Worm (Caenorhabditis elegans) whole organism, late embryonic: ENCODE measurements around the gene F13B12.4.

ENCODE experiments used
- C08G9.2 ChIP-seq: sonication (generic microtip); optimal IDR thresholded peaks from 2 replicates; lab custom pipeline; 2016; ENCODE audit warnings: mild to moderate bottlenecking, missing genetic modification characterization, moderate library complexity, missing compliant biosample characterization
- C38D4.7 ChIP-seq: fragments of 200-800 bp; sonication (Bioruptor generic); optimal IDR thresholded peaks from 2 replicates; lab custom pipeline; 2018; ENCODE audit warnings: mild to moderate bottlenecking, missing genetic modification characterization, moderate library complexity, missing compliant biosample characterization
- K02D7.2 ChIP-seq: sonication (generic microtip); optimal IDR thresholded peaks from 2 replicates; lab custom pipeline; 2017; ENCODE audit warnings: mild to moderate bottlenecking, missing genetic modification characterization, missing compliant biosample characterization
- ama-1 ChIP-seq: fragments of 150-350 bp; optimal IDR thresholded peaks from 2 replicates; lab custom pipeline; 2014
- ceh-19 ChIP-seq: fragments of 200-800 bp; sonication (Bioruptor generic); optimal IDR thresholded peaks from 2 replicates; lab custom pipeline; 2018; ENCODE audit warnings: mild to moderate bottlenecking, missing genetic modification characterization, missing compliant biosample characterization
- ceh-2 ChIP-seq: sonication (generic microtip); optimal IDR thresholded peaks from 2 replicates; lab custom pipeline; 2016; ENCODE audit warnings: missing genotype, missing genetic modification characterization, missing compliant biosample characterization
- ceh-22 ChIP-seq: sonication (generic microtip); optimal IDR thresholded peaks from 2 replicates; lab custom pipeline; 2017; ENCODE audit warnings: missing biosample characterization, missing genetic modification characterization
- ceh-24 ChIP-seq: sonication (generic microtip); optimal IDR thresholded peaks from 2 replicates; lab custom pipeline; 2016; ENCODE audit warnings: mild to moderate bottlenecking, missing genetic modification characterization, missing compliant biosample characterization
- ceh-45 ChIP-seq: fragments of 200-800 bp; sonication (Bioruptor generic); IDR thresholded peaks from 2 replicates; pipeline ENCODE4 v1.3.6; 2022; ENCODE audit warnings: missing genetic modification reagents, missing genetic modification characterization, missing compliant biosample characterization
- ceh-48 ChIP-seq: sonication (generic microtip); optimal IDR thresholded peaks from 2 replicates; lab custom pipeline; 2016; ENCODE audit warnings: missing genetic modification characterization, inconsistent platforms, missing compliant biosample characterization
- ceh-6 ChIP-seq: fragments of 200-800 bp; sonication (Bioruptor generic); optimal IDR thresholded peaks from 2 replicates; lab custom pipeline; 2018; ENCODE audit warnings: mild to moderate bottlenecking, missing genetic modification characterization, missing compliant biosample characterization
- ceh-9 ChIP-seq: sonication (generic microtip); optimal IDR thresholded peaks from 2 replicates; lab custom pipeline; 2016; ENCODE audit warnings: mild to moderate bottlenecking, missing genetic modification characterization, inconsistent platforms, missing compliant biosample characterization
- che-1 ChIP-seq: sonication (generic microtip); optimal IDR thresholded peaks from 2 replicates; lab custom pipeline; 2016; ENCODE audit warnings: mild to moderate bottlenecking, missing genetic modification characterization, missing compliant biosample characterization
- elt-2 ChIP-seq: sonication (generic microtip); optimal IDR thresholded peaks from 2 replicates; lab custom pipeline; 2016; ENCODE audit warnings: missing genetic modification reagents, missing genetic modification characterization, missing compliant biosample characterization
- ets-4 ChIP-seq: sonication (generic microtip); optimal IDR thresholded peaks from 2 replicates; lab custom pipeline; 2016; ENCODE audit warnings: missing genetic modification characterization, missing compliant biosample characterization
- fax-1 ChIP-seq: sonication (generic microtip); optimal IDR thresholded peaks from 2 replicates; lab custom pipeline; 2016; ENCODE audit warnings: missing genotype, missing genetic modification characterization, missing compliant biosample characterization
- fkh-10 ChIP-seq: fragments of 150-350 bp; optimal IDR thresholded peaks from 2 replicates; lab custom pipeline; 2014; ENCODE audit warnings: missing biosample characterization, missing genetic modification reagents, missing genetic modification characterization
- gmeb-2 ChIP-seq: sonication (generic microtip); optimal IDR thresholded peaks from 2 replicates; lab custom pipeline; 2016; ENCODE audit warnings: missing genetic modification characterization, inconsistent platforms, missing compliant biosample characterization
- hlh-13 ChIP-seq: fragments of 200-800 bp; sonication (Bioruptor generic); optimal IDR thresholded peaks from 2 replicates; lab custom pipeline; 2018; ENCODE audit warnings: mild to moderate bottlenecking, missing genetic modification characterization, missing compliant biosample characterization
- hlh-6 ChIP-seq: sonication (generic microtip); optimal IDR thresholded peaks from 2 replicates; lab custom pipeline; 2016; ENCODE audit warnings: missing genotype, missing genetic modification characterization, missing compliant biosample characterization
- lim-6 ChIP-seq: sonication (generic microtip); optimal IDR thresholded peaks from 2 replicates; lab custom pipeline; 2016; ENCODE audit warnings: missing genetic modification characterization, missing compliant biosample characterization
- lin-11 ChIP-seq: fragments of 200-800 bp; sonication (Bioruptor generic); optimal IDR thresholded peaks from 2 replicates; lab custom pipeline; 2018; ENCODE audit warnings: mild to moderate bottlenecking, missing genetic modification characterization, missing compliant biosample characterization
- madf-2 ChIP-seq: sonication (generic microtip); optimal IDR thresholded peaks from 2 replicates; lab custom pipeline; 2017; ENCODE audit warnings: missing genetic modification characterization, missing compliant biosample characterization
- mec-3 ChIP-seq: sonication (generic microtip); optimal IDR thresholded peaks from 2 replicates; lab custom pipeline; 2016; ENCODE audit warnings: borderline replicate concordance, missing genetic modification characterization, missing compliant biosample characterization
- npax-4 ChIP-seq: sonication (generic microtip); optimal IDR thresholded peaks from 2 replicates; lab custom pipeline; 2016; ENCODE audit warnings: missing genetic modification characterization, missing compliant biosample characterization
- pag-3 ChIP-seq: sonication (generic microtip); optimal IDR thresholded peaks from 2 replicates; lab custom pipeline; 2016; ENCODE audit warnings: missing compliant biosample characterization, missing genetic modification characterization, borderline replicate concordance
- pha-2 ChIP-seq: sonication (generic microtip); optimal IDR thresholded peaks from 2 replicates; lab custom pipeline; 2017; ENCODE audit warnings: mild to moderate bottlenecking, missing genetic modification characterization, missing compliant biosample characterization
- pqm-1 ChIP-seq: sonication (generic microtip); optimal IDR thresholded peaks from 2 replicates; lab custom pipeline; 2016; ENCODE audit warnings: missing genetic modification characterization, missing compliant biosample characterization
- pros-1 ChIP-seq: fragments of 150-350 bp; optimal IDR thresholded peaks from 2 replicates; lab custom pipeline; 2014; ENCODE audit warnings: missing biosample characterization, missing genetic modification reagents, missing genetic modification characterization
- ref-2 ChIP-seq: sonication (generic microtip); optimal IDR thresholded peaks from 2 replicates; lab custom pipeline; 2016; ENCODE audit warnings: missing genetic modification characterization, missing compliant biosample characterization
- rnt-1 ChIP-seq: sonication (generic microtip); optimal IDR thresholded peaks from 2 replicates; lab custom pipeline; 2016; ENCODE audit warnings: missing genetic modification characterization, missing compliant biosample characterization
- sox-4 ChIP-seq: sonication (generic microtip); optimal IDR thresholded peaks from 2 replicates; lab custom pipeline; 2017; ENCODE audit warnings: mild to moderate bottlenecking, missing genetic modification characterization, inconsistent platforms, missing compliant biosample characterization
- syd-9 ChIP-seq: sonication (generic microtip); optimal IDR thresholded peaks from 2 replicates; lab custom pipeline; 2016; ENCODE audit warnings: mild to moderate bottlenecking, missing genetic modification characterization, moderate library complexity, missing compliant biosample characterization
- unc-3 ChIP-seq, 2 experiments: fragments of 200-800 bp in 1 of 2; sonication (Bioruptor generic) in 1 of 2; sonication (generic microtip) in 1 of 2; conservative IDR thresholded peaks in 1 of 2; optimal IDR thresholded peaks in 1 of 2; 2 replicates each; pipeline versions ENCODE4 v1.3.6 to Lab custom; 2016 to 2022; ENCODE audit warnings: missing compliant biosample characterization in 2 of 2, missing genetic modification characterization in 2 of 2, missing genetic modification reagents in 1 of 2
- unc-42 ChIP-seq: sonication (generic microtip); optimal IDR thresholded peaks from 2 replicates; lab custom pipeline; 2016; ENCODE audit warnings: missing genotype, missing genetic modification characterization, missing compliant biosample characterization
- unc-55 ChIP-seq: sonication (generic microtip); optimal IDR thresholded peaks from 2 replicates; lab custom pipeline; 2017; ENCODE audit warnings: missing biosample characterization, missing genetic modification reagents, missing genetic modification characterization
- zip-5 ChIP-seq: sonication (generic microtip); optimal IDR thresholded peaks from 2 replicates; lab custom pipeline; 2016; ENCODE audit warnings: missing genetic modification characterization, missing compliant biosample characterization

The F13B12.4 gene

DNA sequence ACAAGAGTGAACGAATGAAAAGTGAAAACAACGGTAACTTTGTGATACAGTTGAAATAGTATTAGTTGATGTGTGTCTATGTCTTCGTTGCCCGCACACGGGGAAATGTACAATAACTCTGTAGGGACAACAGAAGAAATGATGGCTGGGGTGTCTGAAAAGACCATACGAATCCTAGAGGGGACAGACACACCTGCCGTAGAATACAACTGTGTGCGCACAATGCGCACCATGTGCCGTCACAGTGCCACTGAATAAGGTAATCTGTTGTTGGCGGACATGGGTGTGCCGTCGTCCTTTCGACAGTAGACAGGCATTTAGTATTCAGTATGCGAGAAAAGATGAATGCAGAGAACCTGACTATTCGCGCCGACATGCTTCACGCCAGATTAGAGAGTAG lies 28.4 kb downstream of the F13B12.4 start:
- TF ChIP-seq ceh-2 (tag; lab: Kevin White, UChicago) (no peak), pha-2 (tag; lab: Kevin White, UChicago) (no peak), lim-6 (tag; lab: Kevin White, UChicago) (no peak), ceh-6 (GFP tag; lab: Kevin White, UChicago) (no peak), madf-2 (tag; lab: Kevin White, UChicago) (no peak), K02D7.2 (no peak), pqm-1 (no peak), hlh-13 (GFP tag; lab: Kevin White, UChicago) (no peak), lin-11 (no peak), ceh-48 (tag; lab: Kevin White, UChicago) (no peak), unc-42 (no peak), npax-4 (tag; lab: Kevin White, UChicago) (no peak), ets-4 (no peak), ceh-19 (GFP tag; lab: Kevin White, UChicago) (no peak), fkh-10 (GFP tag; lab: Kevin White, UChicago) (no peak)
- TF ChIP-seq, all 69 proteins: peak for 0

DNA sequence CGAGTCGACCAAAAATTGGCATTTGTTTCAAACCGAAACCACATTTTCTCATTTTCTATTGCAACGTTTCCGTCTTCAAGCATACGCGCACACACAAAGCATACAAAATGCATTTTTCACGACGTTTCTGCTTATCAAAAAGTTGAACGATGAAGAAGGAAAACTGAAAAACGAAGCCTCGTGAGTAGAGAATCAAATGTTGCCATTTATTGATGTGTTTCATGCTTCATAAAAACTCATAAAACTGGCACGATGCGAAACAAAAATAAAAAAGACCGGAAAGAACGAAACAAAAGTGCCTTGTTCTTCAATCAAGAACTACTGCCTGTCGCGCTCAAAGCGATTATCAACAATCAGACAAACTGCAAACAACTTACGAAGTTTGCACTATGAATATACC lies 29.3 kb downstream of the F13B12.4 start:
- TF ChIP-seq madf-2 (tag; lab: Kevin White, UChicago) (no peak), che-1 (tag; lab: Kevin White, UChicago) (no peak), elt-2 (tag; lab: Kevin White, UChicago) (no peak), fax-1 (no peak), ref-2 (tag; lab: Kevin White, UChicago) (no peak), C38D4.7 (GFP tag; lab: Kevin White, UChicago) (no peak), unc-55 (GFP tag; lab: Kevin White, UChicago) (no peak), hlh-13 (GFP tag; lab: Kevin White, UChicago) (no peak), ama-1 (lab: Kevin White, UChicago) (no peak), ceh-2 (tag; lab: Kevin White, UChicago) (no peak), gmeb-2 (tag; lab: Kevin White, UChicago) (no peak), rnt-1 (tag; lab: Kevin White, UChicago) (no peak), unc-3 (GFP tag; conservative IDR thresholded peaks at IDR 0.05; lab: Robert Waterston, UW) (no peak), unc-3 (tag; optimal IDR thresholded peaks at IDR 0.05; lab: Kevin White, UChicago) (no peak), syd-9 (tag; lab: Kevin White, UChicago) (no peak), ceh-24 (tag; lab: Kevin White, UChicago) (no peak), mec-3 (tag; lab: Kevin White, UChicago) (no peak), K02D7.2 (no peak)
- TF ChIP-seq, all 69 proteins: peak for 0

DNA sequence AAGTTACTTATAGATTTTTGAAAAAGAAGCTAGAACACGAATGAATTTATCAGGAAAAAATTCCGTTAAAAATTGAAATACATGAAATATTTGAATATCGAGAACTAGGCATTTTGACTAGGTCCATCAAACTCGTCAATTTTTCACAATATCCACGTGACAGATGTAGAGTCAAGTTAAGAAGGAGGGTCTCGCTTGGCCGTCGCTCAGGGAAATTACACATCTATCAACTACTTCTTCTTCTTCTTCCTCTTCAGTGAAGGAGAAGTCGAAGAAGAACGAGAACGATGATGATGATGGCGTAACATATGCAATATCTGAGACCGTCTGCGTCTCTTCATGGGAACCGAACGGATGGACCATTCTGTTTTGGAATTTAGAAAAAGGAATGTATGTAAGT lies 29.8 kb downstream of the F13B12.4 start:
- TF ChIP-seq unc-55 (GFP tag; lab: Kevin White, UChicago) (peak; percentile 84), pros-1 (tag; lab: Kevin White, UChicago) (no peak)

- no peak for TF ChIP-seq fkh-10 (GFP tag; lab: Kevin White, UChicago)
- no peak for TF ChIP-seq pha-2 (tag; lab: Kevin White, UChicago)
- TF ChIP-seq ceh-45 (GFP tag; lab: Robert Waterston, UW): no peak
- no peak for TF ChIP-seq mec-3 (tag; lab: Kevin White, UChicago)
- no peak for TF ChIP-seq sox-4
- TF ChIP-seq ceh-48 (tag; lab: Kevin White, UChicago): no peak
- TF ChIP-seq ceh-9 (tag; lab: Kevin White, UChicago): no peak
- TF ChIP-seq hlh-6: no peak
- TF ChIP-seq C08G9.2 (tag; lab: Kevin White, UChicago): no peak
- no peak for TF ChIP-seq pag-3 (tag; lab: Kevin White, UChicago)
- TF ChIP-seq pqm-1: no peak
- no peak for TF ChIP-seq unc-55 (GFP tag; lab: Kevin White, UChicago)
- no peak for TF ChIP-seq unc-42
- TF ChIP-seq ceh-22 (tag; lab: Kevin White, UChicago): no peak
- TF ChIP-seq zip-5: no peak
- TF ChIP-seq, all 69 proteins: peak for 0
These were observed 31.9 kb downstream of the F13B12.4 start, which contains the start of gene F13B12.6 for ce11 chrIV:10417781-10418180. Gene F13B12.6, minus strand, starts transcription at chrIV:10417881.
